Fruit fly (Drosophila melanogaster): Measurements from ENCODE around the gene REG.

dm6 chrX:13202162-13202561 lies 10.0 kb upstream of the REG start, which contains the start of gene CG44437:
- TF ChIP-seq psq (optimal IDR thresholded peaks at IDR 0.05) (no peak), usp (GFP tag; optimal IDR thresholded peaks at IDR 0.05) (no peak), Dll (optimal IDR thresholded peaks at IDR 0.05) (no peak), EcR (GFP tag; optimal IDR thresholded peaks at IDR 0.05) (no peak)

All from whole organism.